Fruit fly (Drosophila melanogaster) whole organism, embryonic: ENCODE results near the gene Nckx30C.

Source experiments
- Sox102F ChIP-seq: fragments of 200-800 bp; sonication (Bioruptor generic); optimal IDR thresholded peaks from 2 replicates; lab custom pipeline; 2018; ENCODE audit warnings: missing biosample characterization, mild to moderate bottlenecking, missing genetic modification characterization, moderate library complexity
- br ChIP-seq: fragments of >200 bp; optimal IDR thresholded peaks from 2 replicates; lab custom pipeline; 2017
- exex ChIP-seq: fragments of 200-800 bp; sonication (Bioruptor generic); optimal IDR thresholded peaks from 4 replicates; lab custom pipeline; 2018; ENCODE audit warnings: missing biosample characterization, mild to moderate bottlenecking, missing genetic modification characterization, moderate library complexity
- sr ChIP-seq: fragments of 200-800 bp; sonication (Bioruptor generic); IDR thresholded peaks from 3 replicates; pipeline ENCODE4 v1.3.6; 2022; ENCODE audit warnings: missing biosample characterization, missing genetic modification characterization

DNA sequence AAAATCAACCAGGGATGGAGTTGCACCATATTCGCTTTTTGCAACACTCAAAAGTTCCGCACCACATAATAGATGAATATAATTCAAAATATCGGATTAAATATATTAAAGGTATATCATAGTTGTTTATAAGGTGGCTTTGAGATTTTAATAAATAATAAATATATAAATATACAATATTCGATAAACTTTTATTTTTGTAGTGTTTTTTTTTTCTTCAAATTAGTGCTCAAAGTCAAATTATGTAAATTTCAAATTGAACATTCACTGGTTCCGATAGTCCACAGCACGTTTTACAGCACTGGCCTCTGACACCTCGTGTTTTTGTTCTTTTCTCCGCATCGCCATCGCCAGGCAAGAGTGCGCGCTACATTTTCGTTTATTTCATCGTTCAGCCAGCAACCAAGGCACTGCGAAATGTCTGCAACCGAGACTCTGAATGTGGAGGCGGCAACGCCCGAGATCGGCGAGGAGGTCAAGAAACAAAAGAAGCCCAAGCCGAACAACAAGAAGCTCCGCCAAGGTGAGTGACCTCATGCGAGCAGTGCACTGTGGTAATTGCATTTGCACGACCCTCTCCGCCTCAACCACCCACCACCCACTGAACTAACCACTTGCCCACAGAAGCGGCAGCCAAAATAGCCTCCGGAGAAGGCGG lies 17.0 kb upstream of the Nckx30C start, which contains the start of the genes Taf11 and und:
- TF ChIP-seq sr (GFP tag; lab: Robert Waterston, UW) = no peak
- TF ChIP-seq br = no peak
- TF ChIP-seq exex (tag; lab: Kevin White, UChicago) = peak; percentile 9
- no peak for TF ChIP-seq Sox102F (GFP tag; lab: Kevin White, UChicago)
